Worm (Caenorhabditis elegans): Measurements from ENCODE around the gene npax-4.

The npax-4 gene

ce11 chrIV:8891131-8891530, 11.4 kb upstream of the npax-4 start, which contains the start of gene spr-2 (continued):
- TF ChIP-seq ama-1 (optimal IDR thresholded peaks at IDR 0.05) (no peak), ztf-4 (tag; optimal IDR thresholded peaks at IDR 0.05) (peak; percentile 54), ztf-11 (tag; optimal IDR thresholded peaks at IDR 0.05) (peak in 1 of 2 experiments; percentile 3), Y116A8C.19 (tag; optimal IDR thresholded peaks at IDR 0.05; ENCODE audit: borderline replicate concordance) (no peak), nhr-20 (tag; optimal IDR thresholded peaks at IDR 0.05) (peak; percentile 81), fkh-8 (tag; optimal IDR thresholded peaks at IDR 0.05) (peak; percentile 50), pax-3 (tag; optimal IDR thresholded peaks at IDR 0.05) (no peak), nhr-19 (GFP tag; conservative IDR thresholded peaks at IDR 0.05) (peak; percentile 75), lin-15B (tag; optimal IDR thresholded peaks at IDR 0.05) (peak; percentile 65), efl-1 (optimal IDR thresholded peaks at IDR 0.05) (peak; percentile 81 to 89), efl-1 (GFP tag; optimal IDR thresholded peaks at IDR 0.05 in 1 of 2) (peak; percentile 86 to 99), isw-1 (GFP tag; IDR thresholded peaks at IDR 0.05) (peak; percentile 42; the same call in 1 of the 2 replicates), snu-23 (GFP tag; optimal IDR thresholded peaks at IDR 0.05) (peak; percentile 78), fos-1 (tag; optimal IDR thresholded peaks at IDR 0.05) (peak; percentile 55), nhr-76 (tag; optimal IDR thresholded peaks at IDR 0.05) (no peak), tbx-2 (tag; optimal IDR thresholded peaks at IDR 0.05) (peak; percentile 78), jun-1 (tag; optimal IDR thresholded peaks at IDR 0.05) (peak; percentile 39), mdl-1 (tag; optimal IDR thresholded peaks at IDR 0.05) (peak in 1 of 2 experiments; percentile 48), fkh-10 (GFP tag; optimal IDR thresholded peaks at IDR 0.05) (peak; percentile 30), aha-1 (tag; optimal IDR thresholded peaks at IDR 0.05) (no peak), xbp-1 (tag; optimal IDR thresholded peaks at IDR 0.05) (peak; percentile 80), nhr-85 (tag) (peak; percentile 76), mef-2 (tag; optimal IDR thresholded peaks at IDR 0.05) (peak; percentile 5), F16B12.6 (tag; optimal IDR thresholded peaks at IDR 0.05) (peak; percentile 52), alr-1 (tag; optimal IDR thresholded peaks at IDR 0.05; ENCODE audit: borderline replicate concordance) (no peak), unc-98 (GFP tag; IDR thresholded peaks at IDR 0.05) (no peak), snpc-4 (tag; optimal IDR thresholded peaks at IDR 0.05) (peak; percentile 66), ceh-82 (tag; optimal IDR thresholded peaks at IDR 0.05) (peak; percentile 21 to 65 (median 54)), ceh-8 (GFP tag; optimal IDR thresholded peaks at IDR 0.05) (peak; percentile 68), swsn-7 (tag; optimal IDR thresholded peaks at IDR 0.05) (peak; percentile 81), nhr-71 (tag; optimal IDR thresholded peaks at IDR 0.05) (peak; percentile 89), elt-3 (tag; optimal IDR thresholded peaks at IDR 0.05) (peak in 2 of 6 experiments; percentile 12 to 34), nhr-47 (tag; optimal IDR thresholded peaks at IDR 0.05) (peak; percentile 84), nhr-77 (tag; optimal IDR thresholded peaks at IDR 0.05) (peak; percentile 19), C04F5.9 (tag; optimal IDR thresholded peaks at IDR 0.05) (peak; percentile 14), lin-14 (GFP tag; optimal IDR thresholded peaks at IDR 0.05) (peak; percentile 81), dpl-1 (GFP tag; optimal IDR thresholded peaks at IDR 0.05) (peak; percentile 84 to 88 (median 87)), efl-3 (GFP tag; optimal IDR thresholded peaks at IDR 0.05) (no peak), hlh-17 (GFP tag; optimal IDR thresholded peaks at IDR 0.05; ENCODE audit: borderline replicate concordance) (no peak), tlp-1 (tag; optimal IDR thresholded peaks at IDR 0.05) (no peak), aly-2 (tag; optimal IDR thresholded peaks at IDR 0.05) (peak; percentile 41), vab-15 (tag; optimal IDR thresholded peaks at IDR 0.05) (no peak), lsy-2 (tag; optimal IDR thresholded peaks at IDR 0.05) (peak; percentile 84 to 87), zag-1 (tag; optimal IDR thresholded peaks at IDR 0.05) (no peak), egl-13 (tag; optimal IDR thresholded peaks at IDR 0.05) (peak; percentile 39), zip-4 (GFP tag; optimal IDR thresholded peaks at IDR 0.05) (no peak), blmp-1 (tag; optimal IDR thresholded peaks at IDR 0.05) (peak; percentile 64), ceh-88 (GFP tag; IDR thresholded peaks at IDR 0.05) (no peak), sox-4 (tag; optimal IDR thresholded peaks at IDR 0.05) (peak; percentile 4), ceh-90 (tag; optimal IDR thresholded peaks at IDR 0.05) (no peak), grh-1 (GFP tag; IDR thresholded peaks at IDR 0.05) (0 out of 2 replicates have a peak, but pooled peaks have one; percentile 18), nhr-28 (tag; optimal IDR thresholded peaks at IDR 0.05) (no peak), sup-37 (GFP tag; optimal IDR thresholded peaks at IDR 0.05) (no peak)

All from whole organism, L1 larva.